Worm (Caenorhabditis elegans): Measurements from ENCODE around the gene vps-33.2.
A peak's percentile ranks its signal among the peaks of the same experiment; 100 is the strongest.

Gene vps-33.2

DNA sequence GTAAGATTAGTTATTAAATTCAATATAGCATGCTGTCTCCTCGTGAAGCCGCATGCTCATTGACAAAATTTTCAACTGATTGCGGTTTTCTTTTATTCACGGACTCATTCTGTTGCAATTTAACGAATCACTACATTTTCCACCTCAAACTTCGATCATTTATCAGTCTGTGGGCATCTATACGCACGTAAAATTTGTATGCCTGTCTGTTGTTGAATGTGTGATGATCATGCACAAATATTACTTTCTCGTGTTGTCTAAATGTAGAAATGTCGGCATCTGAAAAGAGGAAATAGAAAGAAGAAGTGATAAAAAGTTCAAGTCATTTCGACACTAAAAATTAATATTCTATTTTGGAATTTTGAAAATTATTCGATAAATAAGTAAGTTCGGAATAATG, 11.5 kb downstream of the vps-33.2 start (continued):
- no peak for TF ChIP-seq R02D3.7 (tag; optimal IDR thresholded peaks at IDR 0.05)
- TF ChIP-seq arid-1 (GFP tag; conservative IDR thresholded peaks at IDR 0.05): no peak
- no peak for TF ChIP-seq nhr-111 (GFP tag; optimal IDR thresholded peaks at IDR 0.05)
- TF ChIP-seq F26F4.8 (GFP tag; conservative IDR thresholded peaks at IDR 0.05): no peak
- TF ChIP-seq vab-7 (GFP tag; IDR thresholded peaks at IDR 0.05): no peak
- no peak for TF ChIP-seq mxl-3 (GFP tag; optimal IDR thresholded peaks at IDR 0.05)
- no peak for TF ChIP-seq lsy-2 (tag; optimal IDR thresholded peaks at IDR 0.05)
- TF ChIP-seq F10B5.3 (tag; optimal IDR thresholded peaks at IDR 0.05): no peak
- TF ChIP-seq F49E8.2 (tag; optimal IDR thresholded peaks at IDR 0.05; ENCODE audit: borderline replicate concordance): no peak
- no peak for TF ChIP-seq jun-1 (tag; optimal IDR thresholded peaks at IDR 0.05)
- TF ChIP-seq lir-3 (tag; optimal IDR thresholded peaks at IDR 0.05): no peak
- TF ChIP-seq aly-2 (tag; optimal IDR thresholded peaks at IDR 0.05): no peak
- no peak for TF ChIP-seq mdt-29 (GFP tag; IDR thresholded peaks at IDR 0.05)
- no peak for TF ChIP-seq aha-1 (tag)
- no peak for TF ChIP-seq nhr-102 (tag; optimal IDR thresholded peaks at IDR 0.05)
- TF ChIP-seq zfp-2 (tag; optimal IDR thresholded peaks at IDR 0.05): no peak
- TF ChIP-seq hlh-30 (tag; optimal IDR thresholded peaks at IDR 0.05; ENCODE audit: insufficient read depth): peak; percentile 51
- no peak for TF ChIP-seq T26A8.4 (GFP tag; IDR thresholded peaks at IDR 0.05)
- TF ChIP-seq nhr-6 (tag; optimal IDR thresholded peaks at IDR 0.05): no peak
- no peak for TF ChIP-seq daf-16 (GFP tag; optimal IDR thresholded peaks at IDR 0.05)
- peak; percentile 84 for TF ChIP-seq daf-16 (tag; optimal IDR thresholded peaks at IDR 0.05)
- no peak for TF ChIP-seq ceh-32 (tag; optimal IDR thresholded peaks at IDR 0.05; ENCODE audit: poor library complexity)
- no peak for TF ChIP-seq saeg-2 (GFP tag; IDR thresholded peaks at IDR 0.05)
- TF ChIP-seq duxl-1 (tag; optimal IDR thresholded peaks at IDR 0.05; ENCODE audit: poor library complexity): no peak
- peak; percentile 44 for TF ChIP-seq hlh-11 (tag; optimal IDR thresholded peaks at IDR 0.05)
- TF ChIP-seq dve-1 (tag; optimal IDR thresholded peaks at IDR 0.05; ENCODE audit: insufficient read depth): peak; percentile 75
- no peak for TF ChIP-seq ama-1 (optimal IDR thresholded peaks at IDR 0.05)
- no peak for TF ChIP-seq tag-97 (GFP tag; IDR thresholded peaks at IDR 0.05)
- no peak for TF ChIP-seq sdz-12 (GFP tag; optimal IDR thresholded peaks at IDR 0.05)
- no peak for TF ChIP-seq lin-15B (tag; optimal IDR thresholded peaks at IDR 0.05)
- TF ChIP-seq attf-4 (tag; optimal IDR thresholded peaks at IDR 0.05): no peak
- TF ChIP-seq zip-11 (GFP tag; IDR thresholded peaks at IDR 0.05): no peak
- TF ChIP-seq zip-2 (tag; optimal IDR thresholded peaks at IDR 0.05): no peak
- TF ChIP-seq pha-4 (GFP tag; IDR thresholded peaks at IDR 0.05): no peak
- TF ChIP-seq pha-4 (tag; optimal IDR thresholded peaks at IDR 0.05): no peak
- peak in 1 of 2 experiments; percentile 21 for TF ChIP-seq hif-1 (tag; optimal IDR thresholded peaks at IDR 0.05)
- TF ChIP-seq fkh-10 (GFP tag; optimal IDR thresholded peaks at IDR 0.05): no peak
- TF ChIP-seq nhr-28 (tag; optimal IDR thresholded peaks at IDR 0.05): peak; percentile 74
- peak; percentile 92 for TF ChIP-seq pqm-1 (tag; optimal IDR thresholded peaks at IDR 0.05)
- TF ChIP-seq lim-7 (GFP tag; IDR thresholded peaks at IDR 0.05): no peak
- TF ChIP-seq mdl-1 (tag; optimal IDR thresholded peaks at IDR 0.05): peak in 1 of 2 experiments; percentile 26
- no peak for TF ChIP-seq D1046.2 (GFP tag; IDR thresholded peaks at IDR 0.05)
- peak; percentile 19 for TF ChIP-seq mep-1 (tag; optimal IDR thresholded peaks at IDR 0.05)
- no peak for TF ChIP-seq lin-13 (GFP tag; optimal IDR thresholded peaks at IDR 0.05)
- no peak for TF ChIP-seq F44E2.7 (GFP tag; IDR thresholded peaks at IDR 0.05)
- no peak for TF ChIP-seq ceh-82 (tag; optimal IDR thresholded peaks at IDR 0.05)
- TF ChIP-seq ceh-44 (GFP tag; IDR thresholded peaks at IDR 0.05): no peak
- no peak for TF ChIP-seq madf-5 (GFP tag; IDR thresholded peaks at IDR 0.05)
- no peak for TF ChIP-seq hmg-1.1 (GFP tag; IDR thresholded peaks at IDR 0.05)
- TF ChIP-seq T20F7.1 (GFP tag; optimal IDR thresholded peaks at IDR 0.05): no peak
- no peak for TF ChIP-seq rbr-2 (tag; optimal IDR thresholded peaks at IDR 0.05)
- no peak for TF ChIP-seq fos-1 (tag; optimal IDR thresholded peaks at IDR 0.05)
- no peak for TF ChIP-seq nhr-25 (tag; optimal IDR thresholded peaks at IDR 0.05; ENCODE audit: borderline replicate concordance, insufficient read depth)
